Worm (Caenorhabditis elegans) whole organism, L1 larva: ENCODE measurements around the gene par-1.

Source experiments
- C04F5.9 ChIP-seq: sonication (generic microtip); optimal IDR thresholded peaks from 2 replicates; lab custom pipeline; 2016; ENCODE audit warnings: missing genetic modification characterization, missing compliant biosample characterization
- C16A3.4 ChIP-seq: fragments of 150-350 bp; optimal IDR thresholded peaks from 2 replicates; lab custom pipeline; 2014; ENCODE audit warnings: missing biosample characterization, missing genetic modification characterization
- F16B12.6 ChIP-seq: fragments of 150-350 bp; optimal IDR thresholded peaks from 2 replicates; lab custom pipeline; 2014; ENCODE audit warnings: missing biosample characterization, missing genetic modification characterization
- alr-1 ChIP-seq: fragments of 200-800 bp; sonication (Bioruptor generic); optimal IDR thresholded peaks from 2 replicates; lab custom pipeline; 2018; ENCODE audit warnings: borderline replicate concordance, mild to moderate bottlenecking, missing genetic modification characterization, missing compliant biosample characterization
- blmp-1 ChIP-seq: fragments of 150-350 bp; optimal IDR thresholded peaks from 2 replicates; lab custom pipeline; 2014; ENCODE audit warnings: missing biosample characterization, missing genetic modification characterization
- ceh-8 ChIP-seq: fragments of 200-800 bp; sonication (Bioruptor generic); optimal IDR thresholded peaks from 2 replicates; lab custom pipeline; 2018; ENCODE audit warnings: mild to moderate bottlenecking, missing genetic modification characterization, moderate library complexity, missing compliant biosample characterization
- efl-1 ChIP-seq, 4 experiments: fragments of 150-350 bp; optimal IDR thresholded peaks in 3 of 4; peaks in 1 of 4; 1 replicate in 1 of 4; 2 replicates in 3 of 4; lab custom pipeline; 2014; ENCODE audit warnings: missing biosample characterization in 2 of 4, missing genetic modification characterization in 2 of 4, missing genetic modification reagents in 2 of 4
- egl-27 ChIP-seq, 2 experiments: fragments of 150-350 bp in 1 of 2; sonication (generic microtip); optimal IDR thresholded peaks; 3 replicates each; lab custom pipeline; 2017 to 2018; ENCODE audit warnings: missing biosample characterization in 2 of 2, missing genetic modification characterization in 2 of 2, missing genetic modification reagents in 2 of 2
- elt-2 ChIP-seq: sonication (generic microtip); optimal IDR thresholded peaks from 2 replicates; lab custom pipeline; 2016; ENCODE audit warnings: missing genetic modification characterization, mild to moderate bottlenecking, inconsistent platforms, missing compliant biosample characterization, missing genetic modification reagents
- elt-3 ChIP-seq, 6 experiments: fragments of 150-350 bp in 1 of 6; sonication (generic microtip); optimal IDR thresholded peaks; 2 replicates each; lab custom pipeline; 2017 to 2018; ENCODE audit warnings: missing biosample characterization in 6 of 6, missing genetic modification characterization in 6 of 6, inconsistent platforms in 1 of 6
- fkh-10 ChIP-seq: sonication (generic microtip); optimal IDR thresholded peaks from 2 replicates; lab custom pipeline; 2017; ENCODE audit warnings: missing biosample characterization, missing genetic modification reagents, missing genetic modification characterization
- fkh-4 ChIP-seq: sonication (generic microtip); optimal IDR thresholded peaks from 2 replicates; lab custom pipeline; 2016; ENCODE audit warnings: missing compliant biosample characterization, missing genetic modification characterization, borderline replicate concordance
- fkh-8 ChIP-seq: sonication (generic microtip); optimal IDR thresholded peaks from 2 replicates; lab custom pipeline; 2016; ENCODE audit warnings: mild to moderate bottlenecking, missing genetic modification characterization, missing compliant biosample characterization
- fos-1 ChIP-seq: fragments of 150-350 bp; optimal IDR thresholded peaks from 2 replicates; lab custom pipeline; 2014; ENCODE audit warnings: missing biosample characterization, missing genetic modification characterization
- grh-1 ChIP-seq: fragments of 200-800 bp; sonication (Bioruptor generic); IDR thresholded peaks from 2 replicates; pipeline ENCODE4 v1.3.6; 2022; ENCODE audit warnings: missing genetic modification reagents, missing genetic modification characterization, missing compliant biosample characterization
- hlh-4 ChIP-seq: sonication (generic microtip); optimal IDR thresholded peaks from 2 replicates; lab custom pipeline; 2016; ENCODE audit warnings: mild to moderate bottlenecking, missing genetic modification characterization, missing compliant biosample characterization
- hpl-2 ChIP-seq: fragments of 150-350 bp; optimal IDR thresholded peaks from 2 replicates; lab custom pipeline; 2014; ENCODE audit warnings: missing biosample characterization, missing genetic modification reagents, missing genetic modification characterization
- isw-1 ChIP-seq: fragments of 200-800 bp; sonication (Bioruptor generic); IDR thresholded peaks from 2 replicates; pipeline ENCODE4 v1.3.6; 2022; ENCODE audit warnings: missing genetic modification characterization, missing compliant biosample characterization
- lin-13 ChIP-seq: fragments of 150-350 bp; optimal IDR thresholded peaks from 2 replicates; lab custom pipeline; 2014; ENCODE audit warnings: missing biosample characterization, missing genetic modification reagents, missing genetic modification characterization
- lin-15B ChIP-seq: fragments of 150-350 bp; sonication (generic microtip); optimal IDR thresholded peaks from 3 replicates; lab custom pipeline; 2014; ENCODE audit warnings: missing biosample characterization, missing genetic modification characterization
- lin-39 ChIP-seq: fragments of 150-350 bp; optimal IDR thresholded peaks from 2 replicates; lab custom pipeline; 2014; ENCODE audit warnings: missing biosample characterization, missing genetic modification reagents, missing genetic modification characterization
- lir-3 ChIP-seq: sonication (generic microtip); optimal IDR thresholded peaks from 2 replicates; lab custom pipeline; 2016; ENCODE audit warnings: mild to moderate bottlenecking, missing genetic modification characterization, moderate library complexity, missing compliant biosample characterization; ENCODE audit not compliant: poor library complexity
- mab-9 ChIP-seq: fragments of 200-800 bp; sonication (Bioruptor generic); IDR thresholded peaks from 2 replicates; pipeline ENCODE4 v1.3.6; 2022; ENCODE audit warnings: missing genetic modification reagents, missing genetic modification characterization, missing compliant biosample characterization
- mep-1 ChIP-seq: fragments of 150-350 bp; optimal IDR thresholded peaks from 2 replicates; lab custom pipeline; 2014; ENCODE audit warnings: missing biosample characterization, missing genetic modification characterization
- nhr-12 ChIP-seq: sonication (generic microtip); optimal IDR thresholded peaks from 2 replicates; lab custom pipeline; 2017; ENCODE audit warnings: missing biosample characterization, missing genetic modification characterization
- nhr-19 ChIP-seq: fragments of 200-800 bp; sonication (Bioruptor generic); conservative IDR thresholded peaks from 2 replicates; pipeline ENCODE4 v1.3.6; 2022; ENCODE audit warnings: missing genetic modification characterization, missing compliant biosample characterization
- nhr-20 ChIP-seq: sonication (generic microtip); optimal IDR thresholded peaks from 2 replicates; lab custom pipeline; 2016; ENCODE audit warnings: mild to moderate bottlenecking, missing genetic modification characterization, missing compliant biosample characterization
- nhr-47 ChIP-seq: sonication (generic microtip); optimal IDR thresholded peaks from 2 replicates; lab custom pipeline; 2016; ENCODE audit warnings: mild to moderate bottlenecking, missing genetic modification characterization, moderate library complexity, missing compliant biosample characterization
- nhr-71 ChIP-seq: sonication (generic microtip); optimal IDR thresholded peaks from 2 replicates; lab custom pipeline; 2016; ENCODE audit warnings: mild to moderate bottlenecking, missing genetic modification characterization, moderate library complexity, missing compliant biosample characterization
- nhr-77 ChIP-seq: fragments of 150-350 bp; optimal IDR thresholded peaks from 2 replicates; lab custom pipeline; 2014; ENCODE audit warnings: missing biosample characterization, missing genetic modification characterization
- nhr-85 ChIP-seq: sonication (generic microtip); peaks from one replicate; lab custom pipeline; 2016; ENCODE audit warnings: missing genetic modification characterization, inconsistent platforms, missing compliant biosample characterization
- pag-3 ChIP-seq: sonication (generic microtip); optimal IDR thresholded peaks from 2 replicates; lab custom pipeline; 2017; ENCODE audit warnings: missing genetic modification characterization, mild to moderate bottlenecking, missing compliant biosample characterization, antibody characterized with exemption, borderline replicate concordance; ENCODE audit not compliant: insufficient read depth
- skn-1 ChIP-seq: fragments of 150-350 bp; optimal IDR thresholded peaks from 2 replicates; lab custom pipeline; 2014; ENCODE audit warnings: missing biosample characterization, missing genetic modification characterization
- snu-23 ChIP-seq: sonication (generic microtip); optimal IDR thresholded peaks from 2 replicates; lab custom pipeline; 2016; ENCODE audit warnings: missing genetic modification characterization, missing compliant biosample characterization
- sox-4 ChIP-seq: sonication (generic microtip); optimal IDR thresholded peaks from 2 replicates; lab custom pipeline; 2016; ENCODE audit warnings: missing genetic modification characterization, missing compliant biosample characterization
- sptf-1 ChIP-seq: fragments of 150-350 bp; optimal IDR thresholded peaks from 2 replicates; lab custom pipeline; 2014; ENCODE audit warnings: missing biosample characterization, missing genetic modification characterization
- sup-37 ChIP-seq: fragments of 200-800 bp; sonication (Bioruptor generic); optimal IDR thresholded peaks from 2 replicates; lab custom pipeline; 2018; ENCODE audit warnings: mild to moderate bottlenecking, missing genetic modification characterization, missing compliant biosample characterization
- swsn-7 ChIP-seq: sonication (generic microtip); optimal IDR thresholded peaks from 2 replicates; lab custom pipeline; 2016; ENCODE audit warnings: missing genetic modification characterization, missing compliant biosample characterization
- tbx-2 ChIP-seq: sonication (generic microtip); optimal IDR thresholded peaks from 2 replicates; lab custom pipeline; 2016; ENCODE audit warnings: missing genetic modification characterization, missing compliant biosample characterization
- tlp-1 ChIP-seq: fragments of 150-350 bp; optimal IDR thresholded peaks from 2 replicates; lab custom pipeline; 2014; ENCODE audit warnings: missing biosample characterization, missing genetic modification characterization
- unc-130 ChIP-seq: fragments of 150-350 bp; optimal IDR thresholded peaks from 2 replicates; lab custom pipeline; 2017; ENCODE audit warnings: missing biosample characterization, missing genetic modification characterization, inconsistent platforms
- unc-98 ChIP-seq: fragments of 200-800 bp; sonication (Bioruptor generic); IDR thresholded peaks from 2 replicates; pipeline ENCODE4 v1.3.6; 2022; ENCODE audit warnings: missing genetic modification characterization, missing compliant biosample characterization
- vab-15 ChIP-seq: sonication (generic microtip); optimal IDR thresholded peaks from 2 replicates; lab custom pipeline; 2017; ENCODE audit warnings: missing genotype, mild to moderate bottlenecking, missing genetic modification characterization, missing compliant biosample characterization
- xbp-1 ChIP-seq: sonication (generic microtip); optimal IDR thresholded peaks from 2 replicates; lab custom pipeline; 2016; ENCODE audit warnings: missing genetic modification characterization, missing compliant biosample characterization
- zip-4 ChIP-seq: fragments of 200-800 bp; sonication (Bioruptor generic); optimal IDR thresholded peaks from 2 replicates; lab custom pipeline; 2018; ENCODE audit warnings: mild to moderate bottlenecking, missing genetic modification characterization, moderate library complexity, missing compliant biosample characterization
- ztf-11 ChIP-seq, 2 experiments: sonication (generic microtip); optimal IDR thresholded peaks; 2 replicates each; lab custom pipeline; 2016 to 2017; ENCODE audit warnings: missing genetic modification characterization in 2 of 2, missing biosample characterization in 1 of 2, missing compliant biosample characterization in 1 of 2

Gene par-1

DNA sequence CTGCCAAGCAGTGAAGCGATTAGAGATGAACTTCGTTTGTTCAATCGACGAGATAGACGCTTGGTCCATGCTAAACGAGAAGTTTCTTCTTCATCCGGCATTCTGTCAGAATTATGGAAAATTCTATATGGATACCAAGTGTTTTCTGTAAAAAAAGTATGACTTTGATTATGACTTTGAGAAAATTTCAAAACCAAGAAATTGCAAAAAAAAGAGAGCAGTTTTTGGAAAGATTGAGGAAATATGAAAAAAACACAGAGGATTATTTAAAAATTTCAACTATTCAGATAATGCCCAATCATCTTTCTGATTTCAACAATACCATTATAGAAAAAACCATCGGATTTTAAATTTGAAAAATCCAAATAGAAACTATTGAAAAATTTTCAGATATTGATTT is at the start of gene par-1:
Gene par-1, minus strand, starts transcription at position 101 of the 400 bp plus-strand sequence.
- TF ChIP-seq lir-3 = no peak
- TF ChIP-seq hlh-4 = no peak
- TF ChIP-seq zip-4 (GFP tag; lab: Kevin White, UChicago) = no peak
- no peak for TF ChIP-seq lin-15B
- TF ChIP-seq mab-9 (GFP tag; lab: Robert Waterston, UW) = no peak
- TF ChIP-seq alr-1 (tag; lab: Kevin White, UChicago) = no peak
- no peak for TF ChIP-seq unc-98
- TF ChIP-seq sox-4 (tag; lab: Kevin White, UChicago) = no peak
- TF ChIP-seq pag-3 (tag; lab: Kevin White, UChicago) = no peak
- TF ChIP-seq vab-15 (tag; lab: Kevin White, UChicago) = no peak
- TF ChIP-seq C16A3.4 (tag; lab: Kevin White, UChicago) = no peak
- no peak for TF ChIP-seq ztf-11 (tag; optimal IDR thresholded peaks at IDR 0.05; lab: Kevin White, UChicago)
- TF ChIP-seq grh-1 (GFP tag; lab: Robert Waterston, UW) = no peak
- no peak for TF ChIP-seq unc-130 (tag; lab: Kevin White, UChicago)
- TF ChIP-seq F16B12.6 = no peak

DNA sequence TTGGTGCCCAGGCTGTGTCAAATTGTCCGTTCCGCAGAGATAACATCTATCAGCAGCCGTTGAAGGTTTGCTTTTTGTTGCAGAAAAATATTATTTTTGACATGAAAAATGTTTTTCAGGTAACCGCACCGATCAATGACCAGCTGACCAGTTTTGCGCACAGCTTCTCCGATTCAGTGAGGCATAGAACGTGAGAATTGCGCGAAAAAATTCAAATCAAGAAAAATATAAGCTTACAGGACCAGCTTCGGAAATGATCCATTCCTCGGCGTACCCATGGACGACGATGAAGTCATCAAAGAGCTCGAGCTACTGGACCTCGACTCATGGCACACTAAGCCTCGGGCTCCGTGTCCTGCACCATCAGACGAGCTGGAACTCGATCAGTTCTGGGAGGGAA is 49.3 kb upstream of the par-1 start:
- TF ChIP-seq fkh-8 (tag; lab: Kevin White, UChicago) = no peak
- TF ChIP-seq efl-1 (optimal IDR thresholded peaks at IDR 0.05; lab: Kevin White, UChicago) = no peak
- peak in 1 of 2 experiments; percentile 90 for TF ChIP-seq efl-1 (GFP tag; optimal IDR thresholded peaks at IDR 0.05 in 1 of 2; lab: Kevin White, UChicago)
- no peak for TF ChIP-seq nhr-12 (tag; lab: Kevin White, UChicago)
- TF ChIP-seq fos-1 = no peak
- no peak for TF ChIP-seq nhr-47 (tag; lab: Kevin White, UChicago)
- 0 out of 2 replicates have a peak, but pooled peaks have one; percentile 6 for TF ChIP-seq mab-9 (GFP tag; lab: Robert Waterston, UW)
- no peak for TF ChIP-seq fkh-10
- no peak for TF ChIP-seq isw-1
- TF ChIP-seq, all 84 proteins: peak for 2

ce11 chrV:14193451-14193850 is 48.3 kb upstream of the par-1 start, which contains the start of gene atfs-1:
Gene atfs-1 (plus strand): TSS chrV:14193663.
- TF ChIP-seq nhr-85 (peak; percentile 78), unc-98 (no peak), swsn-7 (tag; lab: Kevin White, UChicago) (peak; percentile 72), fkh-4 (tag; lab: Kevin White, UChicago) (no peak), nhr-71 (peak; percentile 87), efl-1 (optimal IDR thresholded peaks at IDR 0.05; lab: Kevin White, UChicago) (peak; percentile 64 to 75), efl-1 (GFP tag; optimal IDR thresholded peaks at IDR 0.05 in 1 of 2; lab: Kevin White, UChicago) (peak; percentile 27 to 85), pag-3 (tag; lab: Kevin White, UChicago) (no peak), sup-37 (GFP tag; lab: Kevin White, UChicago) (no peak), sox-4 (tag; lab: Kevin White, UChicago) (peak; percentile 3), mab-9 (GFP tag; lab: Robert Waterston, UW) (0 out of 2 replicates have a peak, but pooled peaks have one; percentile 19), xbp-1 (peak; percentile 52), nhr-19 (GFP tag; lab: Robert Waterston, UW) (peak; percentile 74), skn-1 (tag; lab: Kevin White, UChicago) (peak; percentile 3), vab-15 (tag; lab: Kevin White, UChicago) (no peak), sptf-1 (no peak), zip-4 (GFP tag; lab: Kevin White, UChicago) (peak; percentile 47), mep-1 (peak; percentile 64), egl-27 (tag; optimal IDR thresholded peaks at IDR 0.05; lab: Kevin White, UChicago) (peak in 1 of 2 experiments; percentile 6), elt-2 (tag; lab: Kevin White, UChicago) (peak; percentile 66), nhr-20 (peak; percentile 82), nhr-47 (tag; lab: Kevin White, UChicago) (peak; percentile 72), elt-3 (tag; optimal IDR thresholded peaks at IDR 0.05; lab: Kevin White, UChicago) (peak in 1 of 6 experiments; percentile 36), fos-1 (peak; percentile 21), ceh-8 (GFP tag; lab: Kevin White, UChicago) (no peak), tbx-2 (tag; lab: Kevin White, UChicago) (peak; percentile 67), unc-130 (tag; lab: Kevin White, UChicago) (peak; percentile 7), C04F5.9 (tag; lab: Kevin White, UChicago) (no peak), lin-15B (peak; percentile 21), lin-39 (tag; lab: Kevin White, UChicago) (no peak), tlp-1 (no peak), lin-13 (GFP tag; lab: Kevin White, UChicago) (peak; percentile 51), nhr-77 (tag; lab: Kevin White, UChicago) (peak; percentile 63), snu-23 (peak; percentile 86), hpl-2 (GFP tag; lab: Kevin White, UChicago) (no peak), blmp-1 (peak; percentile 99)
